Fruit fly (Drosophila melanogaster): ENCODE data around the gene Act5C.
A peak's percentile ranks its signal among the peaks of the same experiment; 100 is the strongest.

Act5C gene

DNA sequence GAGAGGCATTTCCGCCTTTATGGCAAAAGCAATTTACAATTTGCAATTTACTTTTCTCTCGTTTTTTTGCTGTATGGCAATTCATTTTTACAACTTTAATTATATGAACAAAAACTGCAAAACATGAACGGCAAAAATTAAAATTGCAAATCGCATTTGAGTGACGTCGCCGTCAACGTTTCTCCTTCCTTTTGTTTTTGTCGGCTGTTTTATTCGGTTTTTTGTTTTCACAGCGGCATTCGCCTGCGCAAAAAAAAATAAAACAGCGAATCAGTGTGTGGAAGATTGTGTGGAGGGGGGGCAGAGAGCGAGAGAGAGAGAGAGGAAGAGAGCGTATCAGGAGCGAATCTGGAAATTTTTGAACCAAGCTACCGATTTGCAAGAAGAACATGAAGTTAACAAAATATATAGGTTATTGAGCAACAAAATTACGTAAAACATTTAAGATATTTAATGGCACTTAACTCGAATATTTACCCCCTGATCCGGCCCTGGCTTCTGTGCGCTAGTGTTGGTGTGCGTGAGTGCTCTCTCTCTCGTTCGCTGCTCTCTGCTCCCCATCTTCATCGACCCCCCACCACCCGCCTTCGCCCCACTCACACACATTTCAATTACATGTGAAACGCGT is 18.0 kb downstream of the Act5C start (continued):
- peak; percentile 97 for TF ChIP-seq zen (tag; optimal IDR thresholded peaks at IDR 0.05)
- TF ChIP-seq tio (GFP tag; optimal IDR thresholded peaks at IDR 0.05) = peak; percentile 90
- TF ChIP-seq CG17612 (GFP tag; IDR thresholded peaks at IDR 0.05) = peak; percentile 99
- TF ChIP-seq CG30403 (GFP tag; optimal IDR thresholded peaks at IDR 0.05) = peak; percentile 99
- peak; percentile 99 for TF ChIP-seq CG8944 (GFP tag; optimal IDR thresholded peaks at IDR 0.05)
- TF ChIP-seq CG4820 (GFP tag; optimal IDR thresholded peaks at IDR 0.05) = peak; percentile 98
- TF ChIP-seq kay (GFP tag; optimal IDR thresholded peaks at IDR 0.05) = peak; percentile 98
- TF ChIP-seq btn (GFP tag; optimal IDR thresholded peaks at IDR 0.05) = peak; percentile 97
- TF ChIP-seq CG15011 (GFP tag; optimal IDR thresholded peaks at IDR 0.05) = peak; percentile 98
- TF ChIP-seq gce (GFP tag; IDR thresholded peaks at IDR 0.05) = peak; percentile 99
- TF ChIP-seq NK7.1 (GFP tag; optimal IDR thresholded peaks at IDR 0.05) = peak; percentile 98

DNA sequence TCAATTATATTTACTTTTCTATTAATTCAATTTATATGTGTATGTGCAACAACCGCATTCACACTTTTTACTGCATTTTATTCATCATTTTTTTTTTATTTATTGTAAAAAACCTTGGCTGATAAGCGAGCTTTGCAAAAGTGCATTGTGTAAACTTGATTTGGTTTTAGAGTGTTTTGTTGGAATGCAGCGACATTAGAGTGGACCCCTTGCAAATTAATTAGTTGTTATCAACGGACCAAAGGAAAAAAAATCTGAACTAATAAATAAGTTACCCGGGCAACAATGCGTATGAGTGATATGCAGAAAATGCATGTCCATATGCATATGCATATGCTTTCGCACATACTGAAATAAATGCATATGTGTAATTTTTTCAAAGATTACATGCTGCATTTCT is 20.3 kb downstream of the Act5C start:
- TF ChIP-seq chinmo (GFP tag; IDR thresholded peaks at IDR 0.05; ENCODE audit: partially characterized antibody) (no peak), Elba2 (GFP tag; optimal IDR thresholded peaks at IDR 0.05) (no peak), eyg (GFP tag; optimal IDR thresholded peaks at IDR 0.05) (no peak), sna (GFP tag; IDR thresholded peaks at IDR 0.05; ENCODE audit: partially characterized antibody) (no peak), Drgx (GFP tag; IDR thresholded peaks at IDR 0.05) (0 out of 2 replicates have a peak, but pooled peaks have one; percentile 6), Lim3 (GFP tag; IDR thresholded peaks at IDR 0.05) (no peak), hbn (GFP tag; IDR thresholded peaks at IDR 0.05; ENCODE audit: partially characterized antibody) (no peak), zen2 (GFP tag; IDR thresholded peaks at IDR 0.05; ENCODE audit: partially characterized antibody) (no peak), jigr1 (GFP tag; IDR thresholded peaks at IDR 0.05) (no peak), ftz-f1 (GFP tag; optimal IDR thresholded peaks at IDR 0.05) (no peak), HLH4C (GFP tag; IDR thresholded peaks at IDR 0.05; ENCODE audit: partially characterized antibody) (0 out of 3 replicates have a peak, but pooled peaks have one; percentile 25), sens (GFP tag) (peak; percentile 31), bowl (GFP tag; IDR thresholded peaks at IDR 0.05) (no peak), Vsx1 (GFP tag; optimal IDR thresholded peaks at IDR 0.05) (no peak), CG6854 (GFP tag; optimal IDR thresholded peaks at IDR 0.05) (no peak), exex (tag; optimal IDR thresholded peaks at IDR 0.05) (no peak), crol (GFP tag; IDR thresholded peaks at IDR 0.05) (no peak)

DNA sequence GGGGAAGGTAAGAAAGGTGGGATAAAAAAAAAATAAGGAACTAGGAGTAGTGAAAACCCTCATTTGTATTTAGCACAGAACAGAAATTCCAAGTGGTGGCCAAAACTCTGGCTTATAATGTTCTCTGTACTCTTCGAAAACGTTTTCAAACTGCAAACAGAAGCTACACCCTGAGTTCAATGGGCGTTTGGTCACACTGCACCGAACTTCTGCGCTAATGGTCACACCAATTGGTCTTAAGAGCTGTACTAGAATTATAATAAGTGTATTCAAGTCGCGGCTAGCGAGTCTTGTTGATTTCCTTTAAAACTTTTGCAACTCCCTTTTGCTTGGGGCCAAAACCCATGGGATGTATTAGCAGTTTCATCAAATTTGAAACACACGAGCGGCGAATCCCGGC is 21.4 kb downstream of the Act5C start:
- TF ChIP-seq CG18764 (GFP tag; optimal IDR thresholded peaks at IDR 0.05) (no peak), CG2678 (tag; optimal IDR thresholded peaks at IDR 0.05) (no peak), CG14860 (GFP tag; IDR thresholded peaks at IDR 0.05; ENCODE audit: partially characterized antibody) (no peak), row (GFP tag; IDR thresholded peaks at IDR 0.05) (0 out of 3 replicates have a peak, but pooled peaks have one; percentile 28), usp (GFP tag; optimal IDR thresholded peaks at IDR 0.05) (no peak), Dip3 (GFP tag; optimal IDR thresholded peaks at IDR 0.05) (no peak), CG5180 (GFP tag; optimal IDR thresholded peaks at IDR 0.05) (no peak), CG13624 (GFP tag; optimal IDR thresholded peaks at IDR 0.05) (no peak), bowl (GFP tag; IDR thresholded peaks at IDR 0.05) (no peak), CG3838 (GFP tag; optimal IDR thresholded peaks at IDR 0.05) (no peak), Opbp (GFP tag; IDR thresholded peaks at IDR 0.05; ENCODE audit: partially characterized antibody) (no peak), gt (GFP tag; IDR thresholded peaks at IDR 0.05) (no peak), nerfin-1 (tag; optimal IDR thresholded peaks at IDR 0.05) (no peak), CG8089 (GFP tag; optimal IDR thresholded peaks at IDR 0.05) (no peak), stwl (tag; optimal IDR thresholded peaks at IDR 0.05) (peak; percentile 92), CG13287 (GFP tag; IDR thresholded peaks at IDR 0.05; ENCODE audit: partially characterized antibody) (0 out of 2 replicates have a peak, but pooled peaks have one; percentile 6), bsh (GFP tag; optimal IDR thresholded peaks at IDR 0.05) (no peak), cwo (GFP tag; optimal IDR thresholded peaks at IDR 0.05) (no peak), Ravus (GFP tag; IDR thresholded peaks at IDR 0.05) (no peak), CG8388 (GFP tag; optimal IDR thresholded peaks at IDR 0.05) (no peak), vfl (GFP tag; optimal IDR thresholded peaks at IDR 0.05) (no peak), CG4820 (GFP tag; optimal IDR thresholded peaks at IDR 0.05) (no peak), psq (GFP tag; optimal IDR thresholded peaks at IDR 0.05) (no peak)

Data from whole organism, embryonic.